Worm (Caenorhabditis elegans) whole organism, young adult: ENCODE measurements around the gene sdc-2.

ENCODE experiments used
- Y56A3A.18 ChIP-seq: fragments of 200-800 bp; sonication (Bioruptor generic); IDR thresholded peaks from 2 replicates; pipeline ENCODE4 v1.3.6; 2022; ENCODE audit warnings: missing genetic modification reagents, missing genetic modification characterization, missing compliant biosample characterization
- ama-1 ChIP-seq, 3 experiments: fragments of 150-350 bp in 1 of 3; sonication (generic microtip) in 2 of 3; optimal IDR thresholded peaks; 2 replicates each; lab custom pipeline; 2014 to 2018; ENCODE audit warnings: missing biosample characterization in 2 of 3, missing genetic modification characterization in 2 of 3, missing genetic modification reagents in 2 of 3
- die-1 ChIP-seq: sonication (generic microtip); optimal IDR thresholded peaks from 2 replicates; lab custom pipeline; 2016; ENCODE audit warnings: missing genotype, mild to moderate bottlenecking, missing genetic modification characterization, missing compliant biosample characterization
- efl-1 ChIP-seq: fragments of 150-350 bp; optimal IDR thresholded peaks from 2 replicates; lab custom pipeline; 2014; ENCODE audit warnings: missing biosample characterization, missing genetic modification reagents, missing genetic modification characterization
- egl-18 ChIP-seq: fragments of 200-800 bp; sonication (Bioruptor generic); IDR thresholded peaks from 2 replicates; pipeline ENCODE4 v1.3.6; 2022; ENCODE audit warnings: missing genetic modification reagents, missing genetic modification characterization, missing compliant biosample characterization
- ekl-4 ChIP-seq: fragments of 200-800 bp; sonication (Bioruptor generic); IDR thresholded peaks from 2 replicates; pipeline ENCODE4 v1.3.6; 2022; ENCODE audit warnings: missing genetic modification reagents, missing genetic modification characterization, missing compliant biosample characterization
- let-526 ChIP-seq: fragments of 200-800 bp; sonication (Bioruptor generic); IDR thresholded peaks from 2 replicates; pipeline ENCODE4 v1.3.6; 2022; ENCODE audit warnings: missing genetic modification reagents, missing genetic modification characterization, missing compliant biosample characterization
- mcd-1 ChIP-seq: fragments of 200-800 bp; sonication (Bioruptor generic); IDR thresholded peaks from 2 replicates; pipeline ENCODE4 v1.3.6; 2022; ENCODE audit warnings: missing genetic modification reagents, missing genetic modification characterization, missing compliant biosample characterization
- nhr-27 ChIP-seq: fragments of 200-800 bp; sonication (Bioruptor generic); optimal IDR thresholded peaks from 2 replicates; lab custom pipeline; 2018; ENCODE audit warnings: mild to moderate bottlenecking, missing genetic modification characterization, moderate library complexity, missing compliant biosample characterization
- snpc-1.1 ChIP-seq: sonication (generic microtip); optimal IDR thresholded peaks from 2 replicates; lab custom pipeline; 2017; ENCODE audit warnings: missing genetic modification characterization, mild to moderate bottlenecking, missing compliant biosample characterization, antibody characterized with exemption, moderate library complexity, missing genotype, missing genetic modification reagents; ENCODE audit not compliant: insufficient read depth
- sptf-2 ChIP-seq: fragments of 200-800 bp; sonication (Bioruptor generic); optimal IDR thresholded peaks from 2 replicates; lab custom pipeline; 2018; ENCODE audit warnings: mild to moderate bottlenecking, missing genetic modification characterization, missing compliant biosample characterization
- unc-62 ChIP-seq: fragments of 150-350 bp; optimal IDR thresholded peaks from 2 replicates; lab custom pipeline; 2014; ENCODE audit warnings: missing biosample characterization, missing genetic modification reagents, missing genetic modification characterization

ce11 chrX:11484027-11484426 is 38.5 kb upstream of the sdc-2 start:
- TF ChIP-seq efl-1 (no peak), Y56A3A.18 (GFP tag; lab: Robert Waterston, UW) (no peak), ama-1 (optimal IDR thresholded peaks at IDR 0.05; lab: Kevin White, UChicago) (no peak), ama-1 (GFP tag; optimal IDR thresholded peaks at IDR 0.05; lab: Kevin White, UChicago) (no peak), sptf-2 (GFP tag; lab: Kevin White, UChicago) (no peak), snpc-1.1 (tag; lab: Kevin White, UChicago) (no peak), ekl-4 (GFP tag; lab: Robert Waterston, UW) (no peak), nhr-27 (no peak), mcd-1 (no peak), unc-62 (GFP tag; lab: Kevin White, UChicago) (no peak), die-1 (tag; lab: Kevin White, UChicago) (no peak), egl-18 (no peak), let-526 (no peak)
